Worm (Caenorhabditis elegans) whole organism, early embryonic: ENCODE measurements around the gene nhr-93.

Experiments
- ama-1 ChIP-seq: fragments of 150-350 bp; optimal IDR thresholded peaks from 2 replicates; lab custom pipeline; 2014
- ets-7 ChIP-seq: sonication (generic microtip); optimal IDR thresholded peaks from 2 replicates; lab custom pipeline; 2016; ENCODE audit warnings: missing genotype, missing genetic modification characterization, missing compliant biosample characterization
- tbx-11 ChIP-seq: fragments of 200-800 bp; sonication (Bioruptor generic); IDR thresholded peaks from 2 replicates; pipeline ENCODE4 v1.3.6; 2022; ENCODE audit warnings: missing genetic modification characterization, missing compliant biosample characterization

DNA sequence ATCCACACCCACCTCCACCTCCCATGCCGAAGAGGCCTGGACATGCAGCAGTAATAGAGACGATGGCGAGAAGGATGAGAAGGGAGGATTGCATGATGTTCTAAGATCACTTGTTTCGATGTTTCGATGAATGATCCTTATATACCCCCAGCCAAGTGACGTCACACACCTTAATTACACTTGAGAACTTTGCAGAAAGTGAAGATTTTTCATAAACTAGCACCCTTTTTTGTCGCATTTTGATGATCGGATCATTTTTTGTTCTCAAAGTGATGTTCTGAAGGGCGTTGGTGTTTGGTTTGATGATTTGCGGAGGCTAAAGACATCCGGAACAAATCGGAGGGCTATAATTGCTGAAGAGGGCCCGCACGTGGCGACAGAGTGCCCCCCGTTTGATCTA, 37.6 kb upstream of the nhr-93 start, which contains the start of gene grl-27:
- no peak for TF ChIP-seq tbx-11
- TF ChIP-seq ama-1 (lab: Kevin White, UChicago), result no peak
- TF ChIP-seq ets-7 (tag; lab: Kevin White, UChicago), result no peak
